Worm (Caenorhabditis elegans): ENCODE results near the gene K02A2.5.

DNA sequence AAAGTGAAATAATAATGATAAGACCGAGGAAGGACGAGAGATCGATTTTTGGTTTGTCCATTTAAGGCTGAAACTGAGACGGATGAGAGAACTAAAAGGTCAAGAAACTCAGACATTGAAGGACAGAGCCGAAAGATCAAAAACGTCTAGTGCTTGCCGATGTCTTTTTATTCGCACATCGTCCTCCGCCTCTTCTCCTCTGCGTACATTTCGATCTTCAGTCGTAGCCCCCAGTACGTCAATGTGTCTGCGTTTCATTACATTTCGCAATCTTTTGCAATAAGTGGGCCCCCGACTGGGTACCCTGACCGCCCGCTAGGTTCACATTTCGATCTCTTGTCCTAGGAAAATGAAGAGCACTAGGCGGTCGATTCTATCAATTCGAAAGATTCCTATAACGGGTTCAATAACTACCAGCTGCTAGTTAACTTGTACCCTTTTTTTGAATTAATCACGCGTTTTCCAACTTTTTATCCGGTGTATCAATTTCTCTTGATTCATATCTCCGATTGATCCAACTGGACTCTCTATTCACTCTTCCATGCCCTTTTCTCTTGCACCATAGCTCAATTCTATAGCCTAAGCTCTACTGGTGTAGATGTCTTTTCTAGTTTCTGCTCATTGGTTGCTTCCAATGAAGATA is 19.7 kb downstream of the K02A2.5 start:
- no peak for TF ChIP-seq ztf-29 (GFP tag; IDR thresholded peaks at IDR 0.05)
- TF ChIP-seq flt-1 (GFP tag; IDR thresholded peaks at IDR 0.05): no peak
- no peak for TF ChIP-seq tab-1 (GFP tag; IDR thresholded peaks at IDR 0.05)
- no peak for TF ChIP-seq klf-2 (GFP tag; conservative IDR thresholded peaks at IDR 0.05)
- no peak for TF ChIP-seq ref-1 (GFP tag; conservative IDR thresholded peaks at IDR 0.05)
- TF ChIP-seq med-1 (GFP tag; optimal IDR thresholded peaks at IDR 0.05; ENCODE audit: insufficient read depth): no peak
- no peak for TF ChIP-seq T22C8.4 (GFP tag; IDR thresholded peaks at IDR 0.05)

Data from whole organism, midembryonic.